Fruit fly (Drosophila melanogaster) Kc167 (cell line): ENCODE results near the gene app.

Experiments
- Myc ChIP-seq: fragments of >200 bp; optimal IDR thresholded peaks from 2 replicates; lab custom pipeline; 2017; ENCODE audit warnings: missing external identifiers
- Sin3A ChIP-seq: fragments of >200 bp; optimal IDR thresholded peaks from 2 replicates; lab custom pipeline; 2018; ENCODE audit warnings: missing external identifiers
- h ChIP-seq: fragments of >200 bp; optimal IDR thresholded peaks from 3 replicates; lab custom pipeline; 2018; ENCODE audit warnings: missing external identifiers
- insv ChIP-seq: fragments of >200 bp; optimal IDR thresholded peaks from 3 replicates; lab custom pipeline; 2018; ENCODE audit warnings: missing external identifiers
- psq ChIP-seq: fragments of >200 bp; optimal IDR thresholded peaks from 2 replicates; lab custom pipeline; 2017; ENCODE audit warnings: missing external identifiers
- ttk ChIP-seq: sonication (Bioruptor generic); optimal IDR thresholded peaks from 2 replicates; lab custom pipeline; 2017; ENCODE audit warnings: missing external identifiers

app gene

DNA sequence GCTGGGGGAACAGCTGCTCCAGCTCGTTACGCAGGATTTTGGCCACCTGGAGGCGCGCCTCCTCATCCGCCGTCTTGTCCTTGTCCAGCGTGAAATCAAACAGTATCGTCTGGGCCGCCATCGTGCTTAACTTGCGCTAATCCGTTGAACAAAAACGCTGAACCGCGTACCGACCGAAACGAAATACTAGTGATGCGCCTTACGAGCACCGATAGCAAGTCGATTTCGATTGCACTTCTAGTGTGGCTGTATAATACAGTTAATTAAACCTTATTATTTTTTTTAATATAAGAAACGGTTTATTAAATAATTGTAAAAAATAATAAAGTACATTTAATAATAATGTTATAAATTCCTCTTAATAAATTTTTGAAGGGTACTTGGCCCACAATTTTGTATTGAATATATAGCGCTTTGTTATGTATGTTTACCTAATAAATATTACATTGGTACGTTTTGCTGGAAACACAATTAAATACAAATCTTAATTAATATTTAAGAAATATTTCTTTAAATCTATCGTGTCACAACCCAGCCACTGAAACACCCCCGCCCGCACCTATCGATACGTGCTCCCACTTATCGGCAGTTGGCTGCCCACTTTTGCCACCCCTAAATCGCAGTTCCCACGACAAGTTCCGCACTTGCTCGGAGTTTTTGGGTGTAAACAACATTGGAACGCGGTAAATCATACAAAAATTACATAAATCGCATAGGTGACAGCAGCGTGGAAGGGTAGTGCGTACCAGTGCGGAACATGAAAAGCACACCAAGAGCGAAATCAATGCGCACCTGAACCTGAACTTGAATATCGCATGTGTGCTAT, 10.6 kb upstream of the app start, which contains the start of the genes Sms and INPP5E:
Gene Sms (minus strand): TSS at position 198 of the 826 bp plus-strand sequence.
Gene INPP5E (plus strand): TSS at position 602 of the 826 bp plus-strand sequence.
- TF ChIP-seq insv (lab: Kevin White, UChicago) (no peak), Myc (lab: Kevin White, UChicago) (no peak), Sin3A (no peak), h (no peak)

dm6 chr3L:12276495-12276894, 9.9 kb upstream of the app start:
- TF ChIP-seq psq: no peak
- TF ChIP-seq ttk: no peak
- TF ChIP-seq h: no peak
- no peak for TF ChIP-seq insv (lab: Kevin White, UChicago)
- TF ChIP-seq Myc (lab: Kevin White, UChicago): no peak

- no peak for TF ChIP-seq insv (lab: Kevin White, UChicago)
- TF ChIP-seq psq: no peak
- TF ChIP-seq Sin3A: no peak
- TF ChIP-seq ttk: no peak
- TF ChIP-seq h: no peak
- TF ChIP-seq Myc (lab: Kevin White, UChicago): no peak
These were observed 9.0 kb upstream of the app start for dm6 chr3L:12275572-12276042.

- TF ChIP-seq psq: no peak
- no peak for TF ChIP-seq Sin3A
- no peak for TF ChIP-seq insv (lab: Kevin White, UChicago)
- no peak for TF ChIP-seq h
- no peak for TF ChIP-seq ttk
- no peak for TF ChIP-seq Myc (lab: Kevin White, UChicago)
These were observed 4.6 kb upstream of the app start, which contains the start of gene Pbgs for dm6 chr3L:12271195-12271618. Gene Pbgs (minus strand): TSS chr3L:12271345.

- no peak for TF ChIP-seq psq
- no peak for TF ChIP-seq ttk
- no peak for TF ChIP-seq insv (lab: Kevin White, UChicago)
- TF ChIP-seq h: no peak
- TF ChIP-seq Myc (lab: Kevin White, UChicago): no peak
- TF ChIP-seq Sin3A: no peak
These were observed 3.2 kb upstream of the app start for dm6 chr3L:12269867-12270266.

DNA sequence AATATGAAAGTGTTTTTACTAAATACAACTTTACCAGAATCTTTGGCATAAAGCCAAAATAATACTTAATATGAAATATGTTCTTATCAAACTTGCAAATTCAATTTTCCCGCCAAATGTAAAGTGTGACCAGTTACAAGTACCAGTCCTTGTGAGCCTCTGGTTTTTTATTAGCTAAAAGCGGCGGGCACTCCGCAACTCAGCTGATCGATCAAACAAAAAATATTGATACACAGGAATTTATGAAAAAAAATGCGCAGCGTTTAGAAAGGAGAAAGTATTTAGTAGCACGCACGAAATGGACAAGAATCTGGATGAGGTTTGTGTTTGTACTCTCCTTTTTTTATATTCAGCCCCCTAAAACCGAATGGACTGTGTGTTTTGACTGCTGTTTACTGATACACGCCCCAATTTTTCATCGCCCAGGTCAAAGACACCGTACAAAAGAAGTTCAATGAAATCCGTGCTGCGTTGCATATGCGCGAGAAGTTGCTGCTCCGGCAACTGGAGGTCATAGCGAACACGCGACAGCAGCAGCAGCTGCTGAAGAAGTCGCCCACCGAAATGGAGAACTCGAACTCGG, 782 bp upstream of the app start, which contains the start of gene CG32100:
Gene CG32100 (plus strand): TSS at position 197 of the 583 bp plus-strand sequence.
- TF ChIP-seq ttk (no peak), psq (no peak), h (no peak), Sin3A (no peak), Myc (lab: Kevin White, UChicago) (no peak)

- TF ChIP-seq h: no peak
- no peak for TF ChIP-seq Myc (lab: Kevin White, UChicago)
- no peak for TF ChIP-seq ttk
- TF ChIP-seq psq: no peak
- no peak for TF ChIP-seq insv (lab: Kevin White, UChicago)
- no peak for TF ChIP-seq Sin3A
These were observed 907 bp downstream of the app start for dm6 chr3L:12265526-12266342.

- TF ChIP-seq psq: no peak
- TF ChIP-seq h: no peak
- TF ChIP-seq insv (lab: Kevin White, UChicago): no peak
- no peak for TF ChIP-seq Sin3A
- TF ChIP-seq ttk: no peak
- TF ChIP-seq Myc (lab: Kevin White, UChicago): no peak
These were observed 7.9 kb downstream of the app start for dm6 chr3L:12258698-12259097.

dm6 chr3L:12227219-12227618, 39.4 kb downstream of the app start:
- TF ChIP-seq ttk (no peak), psq (no peak), h (no peak), Sin3A (no peak), insv (lab: Kevin White, UChicago) (no peak)

DNA sequence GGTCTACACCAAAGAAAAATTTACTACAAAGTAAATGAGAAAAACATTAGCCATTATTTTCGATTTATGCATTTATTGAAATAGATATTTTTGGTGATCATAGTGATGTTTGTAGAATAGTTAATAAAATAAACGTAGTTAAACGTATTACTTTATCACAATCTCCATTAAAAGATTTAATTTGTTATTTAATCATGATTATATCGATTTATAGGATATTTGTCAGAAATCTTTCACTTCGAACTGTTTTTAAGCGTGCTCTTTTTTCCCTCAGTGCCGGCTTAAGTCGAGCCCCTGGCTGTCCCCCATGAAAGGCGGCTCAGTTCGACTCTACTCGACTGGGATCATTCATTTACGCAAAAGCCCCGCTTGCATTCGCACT, 43.0 kb downstream of the app start:
- no peak for TF ChIP-seq Sin3A
- TF ChIP-seq psq: no peak
- no peak for TF ChIP-seq Myc (lab: Kevin White, UChicago)
- TF ChIP-seq insv (lab: Kevin White, UChicago): no peak
- no peak for TF ChIP-seq h
- no peak for TF ChIP-seq ttk

DNA sequence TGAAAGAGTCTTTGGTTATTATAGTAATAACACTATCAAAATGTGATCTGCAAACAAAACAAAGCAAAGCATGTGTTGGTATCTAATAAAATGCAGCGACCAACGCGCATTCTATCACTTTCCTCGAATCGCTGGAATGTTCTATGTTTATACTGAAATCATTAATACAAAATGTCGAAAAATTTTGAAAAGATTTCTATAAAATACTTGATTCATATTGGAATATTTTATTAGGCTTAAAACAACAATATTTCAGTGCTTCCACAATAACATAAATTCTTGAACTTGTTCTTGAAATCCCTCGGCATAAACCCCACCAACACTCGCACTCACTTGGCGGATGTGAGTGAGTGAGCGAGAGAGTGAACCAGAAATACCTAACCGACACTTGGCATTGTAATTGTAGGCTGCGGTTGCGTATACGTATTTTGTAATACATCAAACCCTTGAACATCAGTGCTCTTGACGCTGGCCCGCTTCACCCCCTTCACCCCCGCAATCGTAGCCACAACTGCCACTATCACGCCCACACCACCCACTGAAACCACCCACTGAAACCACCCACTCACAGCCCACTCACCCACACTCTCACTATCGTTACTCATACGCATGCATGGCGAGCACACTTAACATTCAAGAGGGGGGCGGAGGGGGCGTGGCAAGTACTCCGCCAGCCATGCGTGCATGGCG, 43.6 kb downstream of the app start:
- no peak for TF ChIP-seq h
- TF ChIP-seq insv (lab: Kevin White, UChicago): no peak
- TF ChIP-seq ttk: no peak
- no peak for TF ChIP-seq psq
- no peak for TF ChIP-seq Myc (lab: Kevin White, UChicago)
- TF ChIP-seq Sin3A: no peak

DNA sequence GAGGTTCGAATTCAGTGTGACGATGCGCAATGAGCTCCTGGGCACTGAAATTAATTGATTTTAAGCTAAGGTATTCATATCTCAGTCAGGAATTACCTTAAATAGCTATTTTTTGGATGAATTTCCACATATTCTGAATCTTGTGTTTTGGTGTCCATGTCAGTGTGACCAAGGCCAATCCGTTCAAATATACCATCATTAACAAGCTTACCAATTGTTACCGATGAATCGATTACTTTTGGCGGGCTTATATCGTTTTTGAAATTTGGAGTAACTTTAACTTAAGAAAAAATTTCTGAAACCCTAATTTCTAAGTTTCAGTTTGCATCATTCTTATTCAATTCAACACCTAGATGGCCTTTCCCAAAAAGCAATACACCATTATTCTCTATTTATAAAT, 60.8 kb downstream of the app start, which contains the start of gene Tsen54:
Gene Tsen54 (minus strand): TSS at position 175 of the 400 bp plus-strand sequence.
- TF ChIP-seq insv (lab: Kevin White, UChicago): no peak
